Fruit fly (Drosophila melanogaster): ENCODE data around the gene CG11668.

Gene CG11668

DNA sequence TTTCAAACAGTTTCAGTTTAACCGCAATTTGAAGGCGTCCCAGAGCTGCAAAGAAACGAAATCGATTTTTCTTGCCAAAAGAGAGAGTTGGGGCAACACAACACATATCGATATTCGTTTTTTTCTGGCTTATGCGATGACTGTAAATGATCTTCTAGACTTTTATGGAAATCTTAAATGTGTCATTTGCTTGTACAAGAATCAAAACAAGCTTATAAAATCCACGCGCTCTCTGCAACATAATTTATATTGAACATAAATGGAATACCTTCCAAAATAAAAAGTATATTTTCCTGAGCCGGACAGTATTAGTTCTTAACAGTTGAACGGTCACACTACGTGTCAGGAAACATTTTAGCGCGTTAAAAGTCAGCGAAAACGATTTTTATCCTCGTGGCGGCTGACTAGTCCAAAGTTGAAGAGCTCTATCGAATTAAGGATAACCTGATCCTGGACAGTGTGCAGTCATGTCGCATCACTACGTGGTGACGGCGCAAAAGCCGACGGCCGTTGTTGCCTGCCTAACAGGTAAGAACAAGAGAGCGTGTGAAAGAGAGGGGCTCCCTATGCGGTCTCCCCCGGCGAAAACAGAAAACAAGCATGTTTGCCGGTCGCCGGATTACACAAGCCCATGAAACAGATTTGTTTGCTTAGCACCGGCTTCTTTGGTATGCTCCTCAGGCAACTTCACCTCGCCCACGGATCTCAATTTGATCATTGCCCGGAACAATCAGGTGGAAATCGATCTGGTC lies 13.9 kb downstream of the CG11668 start, which contains the start of gene pic:
Gene pic, plus strand, starts transcription at position 304 of the 752 bp plus-strand sequence.
- no peak for TF ChIP-seq noc (tag; optimal IDR thresholded peaks at IDR 0.05)

dm6 chr3R:13056553-13056952 lies 18.4 kb downstream of the CG11668 start:
- no peak for TF ChIP-seq noc (tag; optimal IDR thresholded peaks at IDR 0.05)

DNA sequence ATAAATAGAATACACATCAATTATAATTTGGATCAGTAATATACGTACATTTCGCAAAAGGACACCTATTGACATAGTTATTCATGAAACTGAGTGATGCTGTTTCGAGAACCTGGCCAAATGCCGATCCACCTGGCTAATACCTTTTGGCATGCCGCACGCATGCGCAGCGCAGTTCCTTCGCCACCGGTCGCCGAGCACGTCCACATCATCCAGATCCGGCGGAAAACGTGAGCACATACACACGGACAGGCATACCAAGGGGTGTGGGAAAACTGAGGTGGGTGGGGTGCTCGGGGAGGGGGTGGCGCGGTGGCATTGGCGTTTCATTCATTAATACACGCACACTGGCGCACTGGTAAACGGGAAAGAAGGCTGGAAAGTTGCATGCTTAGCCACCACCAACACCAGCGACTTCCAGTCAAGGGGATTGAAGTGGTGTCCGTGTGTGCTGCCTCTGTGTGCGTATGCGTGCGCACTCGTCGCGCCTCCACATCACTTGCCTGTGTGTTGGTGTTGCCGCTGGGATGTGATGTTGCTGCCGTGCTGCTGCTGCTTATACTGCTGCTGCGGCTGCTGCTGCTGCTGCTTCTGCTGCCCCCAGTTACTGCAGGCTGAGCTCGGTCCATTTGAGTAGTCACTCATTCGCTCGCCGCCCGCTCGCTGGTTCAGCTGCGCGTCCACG lies 19.1 kb downstream of the CG11668 start, which contains the start of gene sim:
Gene sim, plus strand, starts transcription at position 635 of the 685 bp plus-strand sequence.
- no peak for TF ChIP-seq noc (tag; optimal IDR thresholded peaks at IDR 0.05)

dm6 chr3R:13063746-13064592 lies 25.8 kb downstream of the CG11668 start:
- TF ChIP-seq noc (tag; optimal IDR thresholded peaks at IDR 0.05), result no peak

DNA sequence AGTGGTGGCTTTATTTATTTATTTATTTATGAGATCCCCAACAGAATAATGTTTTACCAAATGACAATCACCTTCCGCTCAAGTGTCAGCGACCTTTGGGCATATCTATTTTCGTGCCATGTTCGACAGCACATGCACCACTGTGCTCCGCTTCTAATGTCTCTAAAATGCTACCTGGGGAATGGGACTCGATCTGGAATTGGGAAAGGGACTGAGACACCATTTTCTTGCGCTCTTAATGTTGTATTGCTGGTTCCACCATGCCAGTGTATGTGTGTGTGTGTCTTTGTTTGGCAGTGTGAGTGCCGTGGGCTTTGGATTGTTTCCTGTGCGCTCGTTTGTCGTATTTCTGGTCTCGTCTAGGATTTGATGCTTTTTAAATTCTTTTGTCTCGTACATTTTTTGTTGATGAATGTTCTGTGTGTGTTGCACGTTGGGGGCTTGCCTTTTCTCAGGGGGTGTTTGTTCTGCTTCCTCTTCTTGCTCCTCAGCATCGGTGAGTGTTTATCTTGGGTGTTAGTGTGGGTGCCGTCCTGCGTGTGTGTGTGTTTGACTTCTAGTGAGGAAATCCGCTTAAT lies 27.1 kb downstream of the CG11668 start:
- TF ChIP-seq noc (tag; optimal IDR thresholded peaks at IDR 0.05), result no peak

- TF ChIP-seq noc (tag; optimal IDR thresholded peaks at IDR 0.05), result peak; percentile 69
Measured at dm6 chr3R:13068022-13068421, 29.8 kb downstream of the CG11668 start.

dm6 chr3R:13070011-13070619 lies 31.9 kb downstream of the CG11668 start:
- TF ChIP-seq noc (tag; optimal IDR thresholded peaks at IDR 0.05), result no peak

dm6 chr3R:13072052-13072451 lies 33.9 kb downstream of the CG11668 start:
- TF ChIP-seq noc (tag; optimal IDR thresholded peaks at IDR 0.05), result no peak

- no peak for TF ChIP-seq noc (tag; optimal IDR thresholded peaks at IDR 0.05)
Measured at dm6 chr3R:13073174-13073573, 35.0 kb downstream of the CG11668 start.

DNA sequence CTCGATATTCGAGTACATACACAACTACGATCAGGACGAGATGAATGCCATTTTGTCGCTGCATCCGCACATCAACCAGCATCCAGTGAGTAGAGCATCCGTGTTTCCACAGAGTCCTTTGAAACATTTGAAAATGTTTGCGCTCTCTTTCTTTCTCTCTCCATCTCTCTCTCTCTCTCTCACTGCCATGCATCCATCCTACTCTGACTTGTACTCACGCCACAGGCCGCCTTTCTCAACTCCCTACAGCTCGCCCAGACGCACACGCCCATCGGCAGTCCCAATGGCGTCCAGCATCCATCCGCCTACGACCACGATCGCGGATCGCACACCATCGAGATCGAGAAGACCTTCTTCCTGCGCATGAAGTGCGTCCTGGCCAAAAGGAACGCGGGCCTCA lies 36.4 kb downstream of the CG11668 start:
- TF ChIP-seq noc (tag; optimal IDR thresholded peaks at IDR 0.05), result no peak

DNA sequence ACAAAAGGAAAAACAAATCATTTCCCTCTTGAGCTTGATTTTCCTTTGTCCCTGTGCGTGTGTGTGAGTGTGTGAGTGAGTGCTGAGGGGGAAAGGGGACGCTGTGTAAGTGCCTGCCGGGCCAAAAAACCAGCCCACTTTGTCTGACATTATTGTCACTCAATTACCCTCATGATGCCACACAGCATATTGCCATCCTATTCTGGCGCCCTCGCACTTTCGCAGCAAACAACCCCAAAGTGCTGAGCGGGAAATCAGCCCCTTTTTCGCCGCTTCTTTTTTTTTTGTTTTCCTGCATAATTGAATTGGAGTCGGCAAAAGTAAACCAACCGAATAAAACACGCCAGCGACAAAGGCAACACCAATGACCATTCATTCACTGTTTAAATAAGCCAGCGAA lies 37.6 kb downstream of the CG11668 start:
- no peak for TF ChIP-seq noc (tag; optimal IDR thresholded peaks at IDR 0.05)

dm6 chr3R:13077262-13077661 lies 39.1 kb downstream of the CG11668 start:
- TF ChIP-seq noc (tag; optimal IDR thresholded peaks at IDR 0.05), result no peak

- TF ChIP-seq noc (tag; optimal IDR thresholded peaks at IDR 0.05), result no peak
Measured at dm6 chr3R:13078263-13078662, 40.1 kb downstream of the CG11668 start.

DNA sequence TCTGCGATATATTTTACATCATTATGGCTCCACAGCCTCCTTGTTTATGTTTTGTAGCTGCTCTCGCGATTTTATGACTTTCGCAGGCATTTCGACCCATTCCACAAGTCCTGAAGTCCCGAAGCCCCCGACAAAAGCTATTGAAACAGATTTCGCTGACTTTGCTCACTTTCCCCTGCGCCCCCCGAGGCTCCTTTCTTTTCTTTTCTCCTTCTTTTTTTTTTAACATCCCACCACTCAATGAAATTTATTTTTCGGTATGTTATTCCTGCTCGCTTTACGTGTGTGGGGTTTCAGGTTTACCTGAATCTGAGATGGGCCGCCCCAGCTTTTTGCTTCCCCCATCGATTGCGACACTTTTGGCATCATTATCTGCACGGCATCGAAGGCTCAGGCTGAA lies 44.2 kb downstream of the CG11668 start:
- no peak for TF ChIP-seq noc (tag; optimal IDR thresholded peaks at IDR 0.05)

DNA sequence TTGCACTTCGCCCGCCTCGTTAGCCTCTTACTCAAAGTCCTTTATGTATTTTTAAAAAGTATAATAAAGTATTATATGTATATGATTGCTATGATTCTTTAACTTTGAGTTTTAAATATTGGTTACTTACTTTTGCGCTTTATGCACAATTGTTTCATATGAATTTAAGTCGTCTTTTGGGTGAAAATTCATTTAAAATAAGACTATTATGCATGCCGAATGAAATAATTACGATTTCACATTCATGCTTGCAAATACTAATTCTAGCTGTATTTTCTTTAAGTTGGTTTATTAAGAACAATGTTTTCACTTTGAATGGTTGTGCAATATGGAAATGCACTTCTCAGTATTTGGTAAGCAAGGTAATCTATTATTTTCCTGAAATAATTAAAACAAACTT lies 47.7 kb downstream of the CG11668 start, which contains the start of gene CG43063:
Gene CG43063, plus strand, starts transcription at position 301 of the 400 bp plus-strand sequence.
- TF ChIP-seq noc (tag; optimal IDR thresholded peaks at IDR 0.05), result no peak
